Worm (Caenorhabditis elegans) whole organism, young adult: ENCODE data around the gene B0244.10.

Source experiments
- B0035.1 ChIP-seq: sonication (generic microtip); optimal IDR thresholded peaks from 2 replicates; lab custom pipeline; 2016; ENCODE audit warnings: missing genetic modification characterization, mild to moderate bottlenecking, missing compliant biosample characterization, missing genotype, missing genetic modification reagents
- B0261.1 ChIP-seq: sonication (generic microtip); optimal IDR thresholded peaks from 2 replicates; lab custom pipeline; 2016; ENCODE audit warnings: mild to moderate bottlenecking, missing genetic modification characterization, moderate library complexity, missing compliant biosample characterization
- D2030.7 ChIP-seq: fragments of 200-800 bp; sonication (Bioruptor generic); IDR thresholded peaks from 2 replicates; pipeline ENCODE4 v1.3.6; 2022; ENCODE audit warnings: missing genetic modification reagents, missing genetic modification characterization, missing compliant biosample characterization
- F33H1.4 ChIP-seq: fragments of 200-800 bp; sonication (Bioruptor generic); IDR thresholded peaks from 2 replicates; pipeline ENCODE4 v1.3.6; 2022; ENCODE audit warnings: missing genetic modification reagents, missing genetic modification characterization, missing compliant biosample characterization
- K12H6.12 ChIP-seq: fragments of 200-800 bp; sonication (Bioruptor generic); optimal IDR thresholded peaks from 2 replicates; lab custom pipeline; 2018; ENCODE audit warnings: mild to moderate bottlenecking, missing genetic modification characterization, missing compliant biosample characterization
- T07F8.4 ChIP-seq: sonication (generic microtip); optimal IDR thresholded peaks from 2 replicates; lab custom pipeline; 2016; ENCODE audit warnings: mild to moderate bottlenecking, missing genetic modification characterization, moderate library complexity, missing compliant biosample characterization
- Y53G8AR.9 ChIP-seq: fragments of 200-800 bp; sonication (Bioruptor generic); conservative IDR thresholded peaks from 2 replicates; pipeline ENCODE4 v1.3.6; 2022; ENCODE audit warnings: missing genetic modification reagents, missing genetic modification characterization, missing compliant biosample characterization
- Y56A3A.18 ChIP-seq: fragments of 200-800 bp; sonication (Bioruptor generic); IDR thresholded peaks from 2 replicates; pipeline ENCODE4 v1.3.6; 2022; ENCODE audit warnings: missing genetic modification reagents, missing genetic modification characterization, missing compliant biosample characterization
- ZK185.1 ChIP-seq: sonication (generic microtip); optimal IDR thresholded peaks from 2 replicates; lab custom pipeline; 2016; ENCODE audit warnings: mild to moderate bottlenecking, missing genetic modification characterization, missing compliant biosample characterization; ENCODE audit not compliant: poor library complexity, severe bottlenecking
- aptf-2 ChIP-seq: fragments of 200-800 bp; sonication (Bioruptor generic); conservative IDR thresholded peaks from 2 replicates; pipeline ENCODE4 v1.3.6; 2022; ENCODE audit warnings: missing genetic modification reagents, missing genetic modification characterization, missing compliant biosample characterization
- aptf-3 ChIP-seq: fragments of 200-800 bp; sonication (Bioruptor generic); IDR thresholded peaks from 2 replicates; pipeline ENCODE4 v1.3.6; 2022; ENCODE audit warnings: missing genetic modification characterization, missing compliant biosample characterization
- athp-1 ChIP-seq: sonication (generic microtip); optimal IDR thresholded peaks from 2 replicates; lab custom pipeline; 2017; ENCODE audit warnings: mild to moderate bottlenecking, missing genetic modification characterization, missing compliant biosample characterization
- attf-3 ChIP-seq: fragments of 200-800 bp; sonication (Bioruptor generic); conservative IDR thresholded peaks from 2 replicates; pipeline ENCODE4 v1.3.6; 2022; ENCODE audit warnings: missing genetic modification reagents, missing genetic modification characterization, missing compliant biosample characterization
- attf-5 ChIP-seq: fragments of 200-800 bp; sonication (Bioruptor generic); optimal IDR thresholded peaks from 2 replicates; lab custom pipeline; 2018; ENCODE audit warnings: mild to moderate bottlenecking, missing genetic modification characterization, missing compliant biosample characterization
- cebp-1 ChIP-seq, 2 experiments: fragments of 200-800 bp in 1 of 2; sonication (Bioruptor generic) in 1 of 2; sonication (generic microtip) in 1 of 2; IDR thresholded peaks in 1 of 2; optimal IDR thresholded peaks in 1 of 2; 2 replicates each; pipeline versions ENCODE4 v1.3.6 to Lab custom; 2017 to 2022; ENCODE audit warnings: missing compliant biosample characterization in 2 of 2, missing genetic modification characterization in 2 of 2, mild to moderate bottlenecking in 1 of 2, missing genetic modification reagents in 1 of 2, moderate library complexity in 1 of 2
- ceh-27 ChIP-seq: fragments of 200-800 bp; sonication (Bioruptor generic); optimal IDR thresholded peaks from 2 replicates; lab custom pipeline; 2018; ENCODE audit warnings: mild to moderate bottlenecking, missing genetic modification characterization, moderate library complexity, missing compliant biosample characterization
- ceh-79 ChIP-seq: sonication (generic microtip); optimal IDR thresholded peaks from 2 replicates; lab custom pipeline; 2017; ENCODE audit warnings: mild to moderate bottlenecking, missing genetic modification characterization, missing compliant biosample characterization
- ceh-91 ChIP-seq: fragments of 200-800 bp; sonication (Bioruptor generic); IDR thresholded peaks from 2 replicates; pipeline ENCODE4 v1.3.6; 2022; ENCODE audit warnings: missing genetic modification reagents, missing genetic modification characterization, missing compliant biosample characterization
- dpff-1 ChIP-seq: sonication (generic microtip); optimal IDR thresholded peaks from 2 replicates; lab custom pipeline; 2017; ENCODE audit warnings: mild to moderate bottlenecking, missing genetic modification characterization, missing compliant biosample characterization
- efl-1 ChIP-seq: fragments of 150-350 bp; optimal IDR thresholded peaks from 2 replicates; lab custom pipeline; 2014; ENCODE audit warnings: missing biosample characterization, missing genetic modification reagents, missing genetic modification characterization
- ekl-4 ChIP-seq: fragments of 200-800 bp; sonication (Bioruptor generic); IDR thresholded peaks from 2 replicates; pipeline ENCODE4 v1.3.6; 2022; ENCODE audit warnings: missing genetic modification reagents, missing genetic modification characterization, missing compliant biosample characterization
- hmg-1.2 ChIP-seq: fragments of 200-800 bp; sonication (Bioruptor generic); IDR thresholded peaks from 2 replicates; pipeline ENCODE4 v1.3.6; 2022; ENCODE audit warnings: missing genetic modification reagents, missing genetic modification characterization, missing compliant biosample characterization
- lin-35 ChIP-seq, 3 experiments: fragments of 150-350 bp in 2 of 3; sonication (generic microtip) in 1 of 3; optimal IDR thresholded peaks; 2 replicates each; lab custom pipeline; 2014 to 2018; ENCODE audit warnings: missing biosample characterization in 3 of 3, missing genetic modification characterization in 3 of 3, missing genetic modification reagents in 3 of 3
- lin-40 ChIP-seq: sonication (generic microtip); optimal IDR thresholded peaks from 2 replicates; lab custom pipeline; 2016; ENCODE audit warnings: missing genetic modification characterization, mild to moderate bottlenecking, missing compliant biosample characterization, missing genotype, missing genetic modification reagents
- lin-54 ChIP-seq: fragments of 200-800 bp; sonication (Bioruptor generic); optimal IDR thresholded peaks from 2 replicates; lab custom pipeline; 2018; ENCODE audit warnings: mild to moderate bottlenecking, missing genetic modification characterization, missing compliant biosample characterization
- lsl-1 ChIP-seq: fragments of 200-800 bp; sonication (Bioruptor generic); optimal IDR thresholded peaks from 2 replicates; lab custom pipeline; 2018; ENCODE audit warnings: mild to moderate bottlenecking, missing genetic modification characterization, moderate library complexity, missing compliant biosample characterization
- lsy-27 ChIP-seq: sonication (generic microtip); optimal IDR thresholded peaks from 2 replicates; lab custom pipeline; 2017; ENCODE audit warnings: missing genetic modification characterization, mild to moderate bottlenecking, missing compliant biosample characterization, antibody characterized with exemption, missing genotype, borderline replicate concordance; ENCODE audit not compliant: insufficient read depth
- madf-10 ChIP-seq: sonication (generic microtip); optimal IDR thresholded peaks from 2 replicates; lab custom pipeline; 2016; ENCODE audit warnings: mild to moderate bottlenecking, missing genetic modification characterization, missing compliant biosample characterization
- madf-3 ChIP-seq: fragments of 200-800 bp; sonication (Bioruptor generic); IDR thresholded peaks from 2 replicates; pipeline ENCODE4 v1.3.6; 2022; ENCODE audit warnings: missing genetic modification reagents, missing genetic modification characterization, missing compliant biosample characterization
- madf-6 ChIP-seq: fragments of 200-800 bp; sonication (Bioruptor generic); IDR thresholded peaks from 2 replicates; pipeline ENCODE4 v1.3.6; 2022; ENCODE audit warnings: missing genetic modification reagents, missing genetic modification characterization, missing compliant biosample characterization
- madf-8 ChIP-seq: fragments of 200-800 bp; sonication (Bioruptor generic); conservative IDR thresholded peaks from 2 replicates; pipeline ENCODE4 v1.3.6; 2022; ENCODE audit warnings: missing genetic modification reagents, missing genetic modification characterization, missing compliant biosample characterization
- nfya-1 ChIP-seq: sonication (generic microtip); optimal IDR thresholded peaks from 2 replicates; lab custom pipeline; 2017; ENCODE audit warnings: antibody characterized with exemption, missing compliant biosample characterization, missing genetic modification characterization, borderline replicate concordance; ENCODE audit not compliant: insufficient read depth
- nhr-80 ChIP-seq: sonication (generic microtip); optimal IDR thresholded peaks from 2 replicates; lab custom pipeline; 2016; ENCODE audit warnings: missing genetic modification characterization, missing compliant biosample characterization
- nhr-90 ChIP-seq: sonication (generic microtip); optimal IDR thresholded peaks from 2 replicates; lab custom pipeline; 2016; ENCODE audit warnings: missing genotype, mild to moderate bottlenecking, missing genetic modification characterization, missing compliant biosample characterization
- pbrm-1 ChIP-seq: fragments of 200-800 bp; sonication (Bioruptor generic); IDR thresholded peaks from 2 replicates; pipeline ENCODE4 v1.3.6; 2022; ENCODE audit warnings: missing genetic modification reagents, missing genetic modification characterization, missing compliant biosample characterization
- rec-8 ChIP-seq, 2 experiments: sonication (generic microtip); optimal IDR thresholded peaks; 2 replicates each; lab custom pipeline; 2016; ENCODE audit warnings: mild to moderate bottlenecking in 2 of 2, missing genetic modification characterization in 2 of 2, missing genetic modification reagents in 2 of 2, missing genotype in 2 of 2, missing biosample characterization in 1 of 2, missing compliant biosample characterization in 1 of 2, moderate library complexity in 1 of 2
- repo-1 ChIP-seq: sonication (generic microtip); optimal IDR thresholded peaks from 2 replicates; lab custom pipeline; 2017; ENCODE audit warnings: mild to moderate bottlenecking, missing genetic modification characterization, missing compliant biosample characterization
- snpc-1.1 ChIP-seq: sonication (generic microtip); optimal IDR thresholded peaks from 2 replicates; lab custom pipeline; 2017; ENCODE audit warnings: missing genetic modification characterization, mild to moderate bottlenecking, missing compliant biosample characterization, antibody characterized with exemption, moderate library complexity, missing genotype, missing genetic modification reagents; ENCODE audit not compliant: insufficient read depth
- snpc-3.4 ChIP-seq: sonication (generic microtip); optimal IDR thresholded peaks from 2 replicates; lab custom pipeline; 2017; ENCODE audit warnings: missing genetic modification characterization, mild to moderate bottlenecking, missing compliant biosample characterization, antibody characterized with exemption, moderate library complexity, missing genotype, missing genetic modification reagents
- snpc-4 ChIP-seq, 5 experiments: fragments of 150-350 bp in 1 of 5; sonication (generic microtip) in 4 of 5; optimal IDR thresholded peaks; 2 replicates each; lab custom pipeline; 2014 to 2018; ENCODE audit warnings: missing genetic modification characterization in 5 of 5, missing biosample characterization in 3 of 5, antibody characterized with exemption in 2 of 5, mild to moderate bottlenecking in 2 of 5, missing compliant biosample characterization in 2 of 5, missing genotype in 2 of 5, moderate library complexity in 2 of 5, missing genetic modification reagents in 1 of 5
- tbp1 ChIP-seq: fragments of 200-800 bp; sonication (Bioruptor generic); optimal IDR thresholded peaks from 2 replicates; lab custom pipeline; 2018; ENCODE audit warnings: mild to moderate bottlenecking, missing genetic modification characterization, missing compliant biosample characterization
- unc-130 ChIP-seq: sonication (generic microtip); optimal IDR thresholded peaks from 2 replicates; lab custom pipeline; 2016; ENCODE audit warnings: missing genetic modification reagents, missing genetic modification characterization, missing compliant biosample characterization
- xnd-1 ChIP-seq: sonication (generic microtip); optimal IDR thresholded peaks from 2 replicates; lab custom pipeline; 2016; ENCODE audit warnings: missing genotype, missing genetic modification reagents, missing genetic modification characterization, missing compliant biosample characterization
- ztf-18 ChIP-seq: sonication (generic microtip); optimal IDR thresholded peaks from 2 replicates; lab custom pipeline; 2016; ENCODE audit warnings: missing genotype, mild to moderate bottlenecking, missing genetic modification characterization, missing compliant biosample characterization

B0244.10 gene

DNA sequence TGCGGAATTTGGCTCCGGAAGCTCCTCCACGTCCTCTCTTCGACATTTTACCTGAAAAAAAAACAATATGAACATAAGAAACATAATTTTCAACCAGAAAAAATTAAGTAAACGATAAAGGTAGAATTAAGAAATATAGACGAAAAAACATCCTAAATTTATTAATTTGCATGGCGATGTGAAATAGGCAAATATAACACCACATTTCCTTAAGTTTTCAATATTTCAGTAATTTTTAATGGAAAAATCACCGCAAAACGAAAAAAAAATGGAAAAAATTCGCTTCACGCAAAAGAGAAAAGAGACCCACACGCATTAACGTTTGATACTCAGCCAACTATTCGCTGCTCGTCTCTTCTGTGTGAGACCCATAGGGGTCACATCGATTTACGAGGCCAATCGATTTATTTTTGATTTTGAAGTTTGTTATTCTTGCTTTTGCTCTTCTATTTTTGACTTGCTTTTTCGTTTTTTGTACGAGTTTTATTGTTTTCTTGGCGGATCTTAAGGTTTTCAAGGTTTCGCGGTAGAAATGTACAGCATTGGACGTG, 28.8 kb upstream of the B0244.10 start, which contains the start of gene rpl-23:
rpl-23 (minus strand) TSS at position 51 of the 551 bp plus-strand sequence.
- TF ChIP-seq cebp-1 (GFP tag; IDR thresholded peaks at IDR 0.05; lab: Robert Waterston, UW), result no peak; the same call in 1 of the 2 replicates
- TF ChIP-seq cebp-1 (tag; optimal IDR thresholded peaks at IDR 0.05; lab: Kevin White, UChicago), result peak; percentile 68
- TF ChIP-seq pbrm-1 (GFP tag; lab: Robert Waterston, UW), result peak; percentile 67
- TF ChIP-seq F33H1.4 (GFP tag; lab: Robert Waterston, UW), result peak; percentile 98
- TF ChIP-seq lsl-1 (GFP tag; lab: Kevin White, UChicago), result peak; percentile 62
- peak; percentile 87 for TF ChIP-seq hmg-1.2 (GFP tag; lab: Robert Waterston, UW)
- peak; percentile 77 for TF ChIP-seq ceh-27 (GFP tag; lab: Kevin White, UChicago)
- peak; percentile 77 for TF ChIP-seq D2030.7 (GFP tag; lab: Robert Waterston, UW)
- peak; percentile 5 for TF ChIP-seq nhr-80 (tag; lab: Kevin White, UChicago)
- TF ChIP-seq efl-1 (GFP tag; lab: Kevin White, UChicago), result peak; percentile 65
- TF ChIP-seq repo-1 (tag; lab: Kevin White, UChicago), result no peak
- TF ChIP-seq madf-6 (GFP tag; lab: Robert Waterston, UW), result peak; percentile 80
- peak; percentile 59 for TF ChIP-seq K12H6.12
- TF ChIP-seq ceh-79, result no peak
- no peak for TF ChIP-seq dpff-1 (tag; lab: Kevin White, UChicago)
- TF ChIP-seq lin-54 (GFP tag; lab: Kevin White, UChicago), result peak; percentile 74
- TF ChIP-seq snpc-1.1, result peak; percentile 54
- TF ChIP-seq unc-130, result no peak
- no peak for TF ChIP-seq aptf-3 (GFP tag; lab: Robert Waterston, UW)
- TF ChIP-seq T07F8.4 (tag; lab: Kevin White, UChicago), result no peak
- peak; percentile 40 for TF ChIP-seq ztf-18 (tag; lab: Kevin White, UChicago)
- no peak for TF ChIP-seq B0261.1 (tag; lab: Kevin White, UChicago)
- peak; percentile 41 for TF ChIP-seq madf-8 (GFP tag; lab: Robert Waterston, UW)
- TF ChIP-seq nhr-90, result no peak
- peak; percentile 67; the same call in 1 of the 2 replicates for TF ChIP-seq ekl-4 (GFP tag; lab: Robert Waterston, UW)
- TF ChIP-seq tbp1 (GFP tag; lab: Kevin White, UChicago), result peak; percentile 61
- peak; percentile 68 for TF ChIP-seq ceh-91 (GFP tag; lab: Robert Waterston, UW)
- no peak for TF ChIP-seq Y56A3A.18
- TF ChIP-seq lsy-27 (tag; lab: Kevin White, UChicago), result peak; percentile 53
- peak; percentile 91 for TF ChIP-seq attf-5 (GFP tag; lab: Kevin White, UChicago)
- no peak for TF ChIP-seq rec-8 (tag; optimal IDR thresholded peaks at IDR 0.05; lab: Kevin White, UChicago)
- TF ChIP-seq Y53G8AR.9 (GFP tag; lab: Robert Waterston, UW), result peak; percentile 85
- peak; percentile 86 for TF ChIP-seq madf-3
- no peak for TF ChIP-seq B0035.1 (tag; lab: Kevin White, UChicago)
- TF ChIP-seq ZK185.1, result peak; percentile 81
- TF ChIP-seq lin-35 (GFP tag; optimal IDR thresholded peaks at IDR 0.05; lab: Kevin White, UChicago), result peak in 1 of 3 experiments; percentile 85
- TF ChIP-seq xnd-1 (tag; lab: Kevin White, UChicago), result peak; percentile 10
- 0 out of 2 replicates have a peak, but pooled peaks have one; percentile 48 for TF ChIP-seq aptf-2
- TF ChIP-seq athp-1, result peak; percentile 81
- peak; percentile 55 for TF ChIP-seq madf-10 (tag; lab: Kevin White, UChicago)
- TF ChIP-seq lin-40 (tag; lab: Kevin White, UChicago), result peak; percentile 71
- TF ChIP-seq nfya-1, result no peak
- TF ChIP-seq snpc-3.4 (tag; lab: Kevin White, UChicago), result peak; percentile 87
- TF ChIP-seq attf-3 (GFP tag; lab: Robert Waterston, UW), result peak; percentile 57
- TF ChIP-seq snpc-4 (GFP tag; optimal IDR thresholded peaks at IDR 0.05; lab: Kevin White, UChicago), result peak; percentile 57
- peak; percentile 32 to 85 (median 59) for TF ChIP-seq snpc-4 (tag; optimal IDR thresholded peaks at IDR 0.05; lab: Kevin White, UChicago)
